Worm (Caenorhabditis elegans) whole organism, L2 larva: ENCODE results near the gene cysl-3.

ENCODE experiments used
- C34F6.9 ChIP-seq: fragments of 150-350 bp; optimal IDR thresholded peaks from 2 replicates; lab custom pipeline; 2014; ENCODE audit warnings: missing biosample characterization, missing genetic modification characterization
- F13H6.1 ChIP-seq: sonication (generic microtip); optimal IDR thresholded peaks from 2 replicates; lab custom pipeline; 2016; ENCODE audit warnings: missing genetic modification characterization, missing compliant biosample characterization
- R02D3.7 ChIP-seq: fragments of 150-350 bp; optimal IDR thresholded peaks from 2 replicates; lab custom pipeline; 2014; ENCODE audit warnings: missing biosample characterization, missing genetic modification characterization
- Y55F3AM.14 ChIP-seq: fragments of 200-800 bp; sonication (Bioruptor generic); optimal IDR thresholded peaks from 2 replicates; lab custom pipeline; 2018; ENCODE audit warnings: mild to moderate bottlenecking, missing genetic modification characterization, missing compliant biosample characterization
- ZK546.5 ChIP-seq: sonication (generic microtip); optimal IDR thresholded peaks from 2 replicates; lab custom pipeline; 2017; ENCODE audit warnings: missing biosample characterization, missing genetic modification characterization
- ama-1 ChIP-seq: fragments of 150-350 bp; optimal IDR thresholded peaks from 2 replicates; lab custom pipeline; 2018; ENCODE audit warnings: inconsistent platforms
- blmp-1 ChIP-seq: sonication (generic microtip); optimal IDR thresholded peaks from 2 replicates; lab custom pipeline; 2017; ENCODE audit warnings: missing genetic modification characterization, mild to moderate bottlenecking, missing compliant biosample characterization, antibody characterized with exemption, moderate library complexity; ENCODE audit not compliant: insufficient read depth
- ceh-16 ChIP-seq: fragments of 150-350 bp; optimal IDR thresholded peaks from 2 replicates; lab custom pipeline; 2014; ENCODE audit warnings: missing biosample characterization, missing genetic modification characterization
- crh-2 ChIP-seq: sonication (generic microtip); optimal IDR thresholded peaks from 2 replicates; lab custom pipeline; 2017; ENCODE audit warnings: missing biosample characterization, missing genetic modification characterization
- dmd-4 ChIP-seq: sonication (generic microtip); optimal IDR thresholded peaks from 2 replicates; lab custom pipeline; 2017; ENCODE audit warnings: missing biosample characterization, missing genetic modification characterization
- elt-1 ChIP-seq: fragments of 150-350 bp; optimal IDR thresholded peaks from 2 replicates; lab custom pipeline; 2014; ENCODE audit warnings: missing biosample characterization, missing genetic modification characterization
- elt-3 ChIP-seq: sonication (generic microtip); optimal IDR thresholded peaks from 2 replicates; lab custom pipeline; 2017; ENCODE audit warnings: missing biosample characterization, missing genetic modification characterization
- fos-1 ChIP-seq: fragments of 150-350 bp; optimal IDR thresholded peaks from 2 replicates; lab custom pipeline; 2014; ENCODE audit warnings: missing biosample characterization, missing genetic modification characterization
- gmeb-1 ChIP-seq: fragments of 150-350 bp; optimal IDR thresholded peaks from 2 replicates; lab custom pipeline; 2014; ENCODE audit warnings: missing biosample characterization, missing genetic modification characterization
- lin-11 ChIP-seq: fragments of 150-350 bp; sonication (generic microtip); optimal IDR thresholded peaks from 2 replicates; lab custom pipeline; 2014; ENCODE audit warnings: missing biosample characterization, missing genetic modification characterization, inconsistent platforms, mixed read lengths
- lin-39 ChIP-seq: fragments of 150-350 bp; optimal IDR thresholded peaks from 2 replicates; lab custom pipeline; 2014; ENCODE audit warnings: missing biosample characterization, missing genetic modification reagents, missing genetic modification characterization
- mbf-1 ChIP-seq: sonication (generic microtip); optimal IDR thresholded peaks from 2 replicates; lab custom pipeline; 2017; ENCODE audit warnings: missing biosample characterization, missing genetic modification characterization
- mdl-1 ChIP-seq, 2 experiments: fragments of 150-350 bp in 1 of 2; sonication (generic microtip) in 1 of 2; optimal IDR thresholded peaks; 2 replicates each; lab custom pipeline; 2017; ENCODE audit warnings: missing biosample characterization in 2 of 2, missing genetic modification characterization in 2 of 2
- nhr-10 ChIP-seq: sonication (generic microtip); optimal IDR thresholded peaks from 2 replicates; lab custom pipeline; 2017; ENCODE audit warnings: missing biosample characterization, missing genetic modification characterization
- nhr-11 ChIP-seq: fragments of 150-350 bp; optimal IDR thresholded peaks from 2 replicates; lab custom pipeline; 2014; ENCODE audit warnings: missing biosample characterization, missing genetic modification characterization
- nhr-12 ChIP-seq: fragments of 150-350 bp; optimal IDR thresholded peaks from 2 replicates; lab custom pipeline; 2014; ENCODE audit warnings: missing biosample characterization, missing genetic modification characterization
- nhr-21 ChIP-seq: fragments of 150-350 bp; optimal IDR thresholded peaks from 2 replicates; lab custom pipeline; 2014; ENCODE audit warnings: missing biosample characterization, missing genetic modification characterization
- nhr-237 ChIP-seq: fragments of 150-350 bp; optimal IDR thresholded peaks from 2 replicates; lab custom pipeline; 2014; ENCODE audit warnings: missing biosample characterization, missing genetic modification characterization
- nhr-25 ChIP-seq: fragments of 150-350 bp; sonication (generic microtip); optimal IDR thresholded peaks from 3 replicates; lab custom pipeline; 2014; ENCODE audit warnings: missing biosample characterization, missing genetic modification characterization
- nhr-6 ChIP-seq: fragments of 150-350 bp; optimal IDR thresholded peaks from 2 replicates; lab custom pipeline; 2014; ENCODE audit warnings: missing biosample characterization, missing genetic modification characterization
- skn-1 ChIP-seq: sonication (generic microtip); optimal IDR thresholded peaks from 2 replicates; lab custom pipeline; 2017; ENCODE audit warnings: missing biosample characterization, missing genetic modification characterization
- sma-3 ChIP-seq: sonication (generic microtip); optimal IDR thresholded peaks from 2 replicates; lab custom pipeline; 2016; ENCODE audit warnings: missing genetic modification reagents, missing genetic modification characterization, missing compliant biosample characterization
- sma-9 ChIP-seq, 2 experiments: fragments of 150-350 bp in 1 of 2; sonication (generic microtip) in 1 of 2; optimal IDR thresholded peaks; 2 replicates each; lab custom pipeline; 2014 to 2016; ENCODE audit warnings: missing genetic modification characterization in 2 of 2, mild to moderate bottlenecking in 1 of 2, missing biosample characterization in 1 of 2, missing compliant biosample characterization in 1 of 2, missing genetic modification reagents in 1 of 2, moderate library complexity in 1 of 2
- snpc-4 ChIP-seq: fragments of 150-350 bp; optimal IDR thresholded peaks from 2 replicates; lab custom pipeline; 2014; ENCODE audit warnings: missing biosample characterization, missing genetic modification characterization
- unc-39 ChIP-seq: fragments of 150-350 bp; optimal IDR thresholded peaks from 2 replicates; lab custom pipeline; 2014; ENCODE audit warnings: missing biosample characterization, missing genetic modification characterization
- unc-55 ChIP-seq: fragments of 150-350 bp; sonication (generic microtip); optimal IDR thresholded peaks from 3 replicates; lab custom pipeline; 2014; ENCODE audit warnings: missing biosample characterization, missing genetic modification reagents, missing genetic modification characterization
- zag-1 ChIP-seq: fragments of 150-350 bp; optimal IDR thresholded peaks from 2 replicates; lab custom pipeline; 2014; ENCODE audit warnings: missing biosample characterization, missing genetic modification characterization
- ztf-1 ChIP-seq: fragments of 200-800 bp; sonication (Bioruptor generic); conservative IDR thresholded peaks from 2 replicates; pipeline ENCODE4 v1.3.6; 2022; ENCODE audit warnings: missing genetic modification characterization, missing compliant biosample characterization
- ztf-4 ChIP-seq: fragments of 150-350 bp; optimal IDR thresholded peaks from 2 replicates; lab custom pipeline; 2014; ENCODE audit warnings: missing biosample characterization, missing genetic modification characterization

The cysl-3 gene

ce11 chrV:3773618-3774017 lies 2.3 kb downstream of the cysl-3 start:
- TF ChIP-seq nhr-12 (tag; lab: Kevin White, UChicago), result no peak
- TF ChIP-seq nhr-21, result no peak
- no peak for TF ChIP-seq mdl-1 (tag; optimal IDR thresholded peaks at IDR 0.05; lab: Kevin White, UChicago)
- TF ChIP-seq elt-1 (tag; lab: Kevin White, UChicago), result no peak
- no peak for TF ChIP-seq dmd-4
- no peak for TF ChIP-seq Y55F3AM.14
- TF ChIP-seq F13H6.1 (tag; lab: Kevin White, UChicago), result no peak
- no peak for TF ChIP-seq R02D3.7 (tag; lab: Kevin White, UChicago)
- no peak for TF ChIP-seq lin-11

ce11 chrV:3771437-3772256 lies 4.3 kb downstream of the cysl-3 start, which contains the start of the genes R08E5.1 and rips-1:
Gene R08E5.1, minus strand, starts transcription at chrV:3771518.
Gene rips-1, plus strand, starts transcription at chrV:3772021.
- peak; percentile 4 for TF ChIP-seq nhr-21
- TF ChIP-seq unc-39 (tag; lab: Kevin White, UChicago), result no peak
- TF ChIP-seq nhr-12 (tag; lab: Kevin White, UChicago), result no peak
- TF ChIP-seq mdl-1 (tag; optimal IDR thresholded peaks at IDR 0.05; lab: Kevin White, UChicago), result no peak
- TF ChIP-seq dmd-4, result no peak
- no peak for TF ChIP-seq C34F6.9 (tag; lab: Kevin White, UChicago)
- peak; percentile 18 for TF ChIP-seq sma-9 (GFP tag; optimal IDR thresholded peaks at IDR 0.05; lab: Kevin White, UChicago)
- TF ChIP-seq sma-9 (tag; optimal IDR thresholded peaks at IDR 0.05; lab: Kevin White, UChicago), result no peak
- TF ChIP-seq lin-11, result no peak
- TF ChIP-seq nhr-25, result peak; percentile 12
- no peak for TF ChIP-seq ceh-16 (tag; lab: Kevin White, UChicago)
- TF ChIP-seq gmeb-1 (tag; lab: Kevin White, UChicago), result peak; percentile 12
- TF ChIP-seq crh-2, result peak; percentile 29
- TF ChIP-seq elt-1 (tag; lab: Kevin White, UChicago), result no peak
- TF ChIP-seq, all 48 proteins: peak for 5

ce11 chrV:3768270-3768669 lies 7.7 kb downstream of the cysl-3 start, which contains the start of gene R08E5.4:
Gene R08E5.4, plus strand, starts transcription at chrV:3768570.
- TF ChIP-seq lin-11 (no peak), ama-1 (lab: Kevin White, UChicago) (no peak), unc-55 (GFP tag; lab: Kevin White, UChicago) (no peak), ztf-1 (GFP tag; lab: Robert Waterston, UW) (no peak), elt-3 (tag; lab: Kevin White, UChicago) (no peak), unc-39 (tag; lab: Kevin White, UChicago) (no peak), ZK546.5 (tag; lab: Kevin White, UChicago) (no peak), nhr-11 (tag; lab: Kevin White, UChicago) (no peak), nhr-237 (tag; lab: Kevin White, UChicago) (no peak), blmp-1 (tag; lab: Kevin White, UChicago) (no peak), skn-1 (no peak), snpc-4 (tag; lab: Kevin White, UChicago) (no peak), sma-9 (GFP tag; optimal IDR thresholded peaks at IDR 0.05; lab: Kevin White, UChicago) (no peak), sma-9 (tag; optimal IDR thresholded peaks at IDR 0.05; lab: Kevin White, UChicago) (no peak)

ce11 chrV:3766904-3767303 lies 9.0 kb downstream of the cysl-3 start, which contains the start of gene Y39H10A.1:
Gene Y39H10A.1, plus strand, starts transcription at chrV:3767204.
- TF ChIP-seq zag-1 (tag; lab: Kevin White, UChicago) (no peak), ztf-4 (tag; lab: Kevin White, UChicago) (no peak), nhr-21 (no peak), blmp-1 (tag; lab: Kevin White, UChicago) (no peak), mbf-1 (tag; lab: Kevin White, UChicago) (no peak), nhr-12 (tag; lab: Kevin White, UChicago) (no peak)

- no peak for TF ChIP-seq fos-1 (tag; lab: Kevin White, UChicago)
- TF ChIP-seq, all 48 proteins: peak for 0
Measured at ce11 chrV:3761829-3762228, 14.1 kb downstream of the cysl-3 start.

- TF ChIP-seq nhr-10, result no peak
- TF ChIP-seq unc-55 (GFP tag; lab: Kevin White, UChicago), result no peak
- no peak for TF ChIP-seq nhr-6 (tag; lab: Kevin White, UChicago)
- TF ChIP-seq lin-11, result no peak
- no peak for TF ChIP-seq zag-1 (tag; lab: Kevin White, UChicago)
- TF ChIP-seq sma-3, result no peak
- TF ChIP-seq nhr-21, result no peak
- TF ChIP-seq nhr-25, result no peak
- no peak for TF ChIP-seq nhr-12 (tag; lab: Kevin White, UChicago)
- TF ChIP-seq lin-39 (tag; lab: Kevin White, UChicago), result no peak
Measured at ce11 chrV:3760839-3761238, 15.1 kb downstream of the cysl-3 start, which contains the start of gene oac-55. Gene oac-55, plus strand, starts transcription at chrV:3761139.
